Worm (Caenorhabditis elegans): ENCODE data around the gene nhr-119.

nhr-119 gene

ce11 chrII:2831173-2831572 is 30.8 kb upstream of the nhr-119 start, which contains the start of gene K12H6.6:
TSS of gene K12H6.6 (minus strand) at chrII:2831233.
- TF ChIP-seq klf-2 (GFP tag; conservative IDR thresholded peaks at IDR 0.05) (no peak), T22C8.4 (GFP tag; IDR thresholded peaks at IDR 0.05) (no peak), ref-1 (GFP tag; conservative IDR thresholded peaks at IDR 0.05) (no peak), cog-1 (tag; optimal IDR thresholded peaks at IDR 0.05) (no peak), ztf-23 (GFP tag; IDR thresholded peaks at IDR 0.05) (no peak), med-1 (GFP tag; optimal IDR thresholded peaks at IDR 0.05; ENCODE audit: insufficient read depth) (no peak), flt-1 (GFP tag; IDR thresholded peaks at IDR 0.05) (no peak), ztf-29 (GFP tag; IDR thresholded peaks at IDR 0.05) (no peak), tab-1 (GFP tag; IDR thresholded peaks at IDR 0.05) (no peak)

- TF ChIP-seq klf-2 (GFP tag; conservative IDR thresholded peaks at IDR 0.05), result 0 out of 2 replicates have a peak, but pooled peaks have one; percentile 58
- TF ChIP-seq cog-1 (tag; optimal IDR thresholded peaks at IDR 0.05), result no peak
- TF ChIP-seq ref-1 (GFP tag; conservative IDR thresholded peaks at IDR 0.05), result no peak
These were observed 29.7 kb upstream of the nhr-119 start for ce11 chrII:2830144-2830543.

- TF ChIP-seq tab-1 (GFP tag; IDR thresholded peaks at IDR 0.05) (no peak), flt-1 (GFP tag; IDR thresholded peaks at IDR 0.05) (no peak), med-1 (GFP tag; optimal IDR thresholded peaks at IDR 0.05; ENCODE audit: insufficient read depth) (no peak), T22C8.4 (GFP tag; IDR thresholded peaks at IDR 0.05) (no peak), ztf-29 (GFP tag; IDR thresholded peaks at IDR 0.05) (no peak), cog-1 (tag; optimal IDR thresholded peaks at IDR 0.05) (no peak), klf-2 (GFP tag; conservative IDR thresholded peaks at IDR 0.05) (no peak), ztf-23 (GFP tag; IDR thresholded peaks at IDR 0.05) (no peak), ref-1 (GFP tag; conservative IDR thresholded peaks at IDR 0.05) (no peak)
These were observed 29.1 kb upstream of the nhr-119 start for ce11 chrII:2829482-2829881.

ce11 chrII:2827859-2828403 is 27.5 kb upstream of the nhr-119 start, which contains the start of gene K12H6.8:
TSS of gene K12H6.8 (plus strand) at chrII:2827896.
- no peak for TF ChIP-seq ztf-29 (GFP tag; IDR thresholded peaks at IDR 0.05)

- TF ChIP-seq flt-1 (GFP tag; IDR thresholded peaks at IDR 0.05) (no peak), cog-1 (tag; optimal IDR thresholded peaks at IDR 0.05) (no peak), ztf-23 (GFP tag; IDR thresholded peaks at IDR 0.05) (no peak)
These were observed 25.7 kb upstream of the nhr-119 start, which contains the start of gene K12H6.5 for ce11 chrII:2826073-2826472. TSS of gene K12H6.5 (minus strand) at chrII:2826173.

ce11 chrII:2824169-2824568 is 23.8 kb upstream of the nhr-119 start, which contains the start of the genes K12H6.4 and K12H6.9:
TSS of gene K12H6.4 (minus strand) at chrII:2824269.
TSS of gene K12H6.9 (plus strand) at chrII:2824404.
- TF ChIP-seq klf-2 (GFP tag; conservative IDR thresholded peaks at IDR 0.05) (no peak), ztf-29 (GFP tag; IDR thresholded peaks at IDR 0.05) (no peak), ztf-23 (GFP tag; IDR thresholded peaks at IDR 0.05) (no peak), ref-1 (GFP tag; conservative IDR thresholded peaks at IDR 0.05) (no peak), T22C8.4 (GFP tag; IDR thresholded peaks at IDR 0.05) (no peak), tab-1 (GFP tag; IDR thresholded peaks at IDR 0.05) (no peak), cog-1 (tag; optimal IDR thresholded peaks at IDR 0.05) (no peak), med-1 (GFP tag; optimal IDR thresholded peaks at IDR 0.05; ENCODE audit: insufficient read depth) (no peak), flt-1 (GFP tag; IDR thresholded peaks at IDR 0.05) (no peak)

ce11 chrII:2822435-2822920 is 22.1 kb upstream of the nhr-119 start, which contains the start of the genes fut-4 and K12H6.10:
TSS of gene fut-4 (minus strand) at chrII:2822535.
TSS of gene K12H6.10 (plus strand) at chrII:2822870.
- TF ChIP-seq med-1 (GFP tag; optimal IDR thresholded peaks at IDR 0.05; ENCODE audit: insufficient read depth), result no peak
- no peak for TF ChIP-seq ztf-23 (GFP tag; IDR thresholded peaks at IDR 0.05)
- TF ChIP-seq ref-1 (GFP tag; conservative IDR thresholded peaks at IDR 0.05), result no peak
- no peak for TF ChIP-seq tab-1 (GFP tag; IDR thresholded peaks at IDR 0.05)
- no peak for TF ChIP-seq cog-1 (tag; optimal IDR thresholded peaks at IDR 0.05)
- TF ChIP-seq flt-1 (GFP tag; IDR thresholded peaks at IDR 0.05), result no peak
- TF ChIP-seq ztf-29 (GFP tag; IDR thresholded peaks at IDR 0.05), result no peak
- TF ChIP-seq klf-2 (GFP tag; conservative IDR thresholded peaks at IDR 0.05), result no peak
- no peak for TF ChIP-seq T22C8.4 (GFP tag; IDR thresholded peaks at IDR 0.05)

- TF ChIP-seq ztf-29 (GFP tag; IDR thresholded peaks at IDR 0.05) (no peak), ref-1 (GFP tag; conservative IDR thresholded peaks at IDR 0.05) (no peak), flt-1 (GFP tag; IDR thresholded peaks at IDR 0.05) (no peak), klf-2 (GFP tag; conservative IDR thresholded peaks at IDR 0.05) (no peak), med-1 (GFP tag; optimal IDR thresholded peaks at IDR 0.05; ENCODE audit: insufficient read depth) (no peak), T22C8.4 (GFP tag; IDR thresholded peaks at IDR 0.05) (no peak), tab-1 (GFP tag; IDR thresholded peaks at IDR 0.05) (no peak), ztf-23 (GFP tag; IDR thresholded peaks at IDR 0.05) (no peak), cog-1 (tag; optimal IDR thresholded peaks at IDR 0.05) (no peak)
These were observed 16.3 kb upstream of the nhr-119 start, which contains the start of gene set-13 for ce11 chrII:2816676-2817075. TSS of gene set-13 (plus strand) at chrII:2816976.

ce11 chrII:2815444-2815843 is 15.0 kb upstream of the nhr-119 start, which contains the start of gene K12H6.2:
TSS of gene K12H6.2 (minus strand) at chrII:2815544.
- TF ChIP-seq ref-1 (GFP tag; conservative IDR thresholded peaks at IDR 0.05), result no peak
- no peak for TF ChIP-seq cog-1 (tag; optimal IDR thresholded peaks at IDR 0.05)
- TF ChIP-seq ztf-29 (GFP tag; IDR thresholded peaks at IDR 0.05), result no peak
- TF ChIP-seq klf-2 (GFP tag; conservative IDR thresholded peaks at IDR 0.05), result no peak
- no peak for TF ChIP-seq tab-1 (GFP tag; IDR thresholded peaks at IDR 0.05)
- no peak for TF ChIP-seq med-1 (GFP tag; optimal IDR thresholded peaks at IDR 0.05; ENCODE audit: insufficient read depth)
- no peak for TF ChIP-seq ztf-23 (GFP tag; IDR thresholded peaks at IDR 0.05)
- TF ChIP-seq flt-1 (GFP tag; IDR thresholded peaks at IDR 0.05), result no peak
- no peak for TF ChIP-seq T22C8.4 (GFP tag; IDR thresholded peaks at IDR 0.05)

- TF ChIP-seq flt-1 (GFP tag; IDR thresholded peaks at IDR 0.05) (no peak), tab-1 (GFP tag; IDR thresholded peaks at IDR 0.05) (no peak), ref-1 (GFP tag; conservative IDR thresholded peaks at IDR 0.05) (no peak), cog-1 (tag; optimal IDR thresholded peaks at IDR 0.05) (no peak), T22C8.4 (GFP tag; IDR thresholded peaks at IDR 0.05) (no peak), med-1 (GFP tag; optimal IDR thresholded peaks at IDR 0.05; ENCODE audit: insufficient read depth) (no peak), ztf-23 (GFP tag; IDR thresholded peaks at IDR 0.05) (no peak), klf-2 (GFP tag; conservative IDR thresholded peaks at IDR 0.05) (no peak), ztf-29 (GFP tag; IDR thresholded peaks at IDR 0.05) (no peak)
These were observed 14.6 kb upstream of the nhr-119 start for ce11 chrII:2815017-2815416.
